Worm (Caenorhabditis elegans): ENCODE measurements around the gene nish-1.

nish-1 gene

ce11 chrIV:10852403-10852802, 11.7 kb upstream of the nish-1 start:
- no peak for TF ChIP-seq egl-5 (tag; optimal IDR thresholded peaks at IDR 0.05)
- no peak for TF ChIP-seq pqm-1 (tag; optimal IDR thresholded peaks at IDR 0.05)
- peak; percentile 14 for TF ChIP-seq nhr-23 (tag; optimal IDR thresholded peaks at IDR 0.05)
- no peak for TF ChIP-seq unc-62 (GFP tag; optimal IDR thresholded peaks at IDR 0.05)
- no peak for TF ChIP-seq lin-39 (tag; optimal IDR thresholded peaks at IDR 0.05)
- no peak for TF ChIP-seq egl-27 (tag; optimal IDR thresholded peaks at IDR 0.05)
- TF ChIP-seq sea-2 (GFP tag; optimal IDR thresholded peaks at IDR 0.05) = no peak
- no peak for TF ChIP-seq aly-2 (tag; optimal IDR thresholded peaks at IDR 0.05)
- TF ChIP-seq nfya-1 (tag; optimal IDR thresholded peaks at IDR 0.05; ENCODE audit: insufficient read depth) = peak; percentile 37
- TF ChIP-seq nhr-11 (tag; optimal IDR thresholded peaks at IDR 0.05) = no peak
- no peak for TF ChIP-seq jun-1 (tag; optimal IDR thresholded peaks at IDR 0.05)
- no peak for TF ChIP-seq nhr-76 (tag; optimal IDR thresholded peaks at IDR 0.05)
- peak; percentile 53 for TF ChIP-seq pha-4 (tag; optimal IDR thresholded peaks at IDR 0.05)
- peak; percentile 31 for TF ChIP-seq nhr-25 (tag; optimal IDR thresholded peaks at IDR 0.05)
- TF ChIP-seq skn-1 (tag; optimal IDR thresholded peaks at IDR 0.05) = no peak
- TF ChIP-seq hmg-11 (tag; optimal IDR thresholded peaks at IDR 0.05) = peak; percentile 7
- no peak for TF ChIP-seq nhr-43 (tag; optimal IDR thresholded peaks at IDR 0.05; ENCODE audit: poor library complexity, severe bottlenecking)
- TF ChIP-seq R02D3.7 (tag; optimal IDR thresholded peaks at IDR 0.05) = no peak

DNA sequence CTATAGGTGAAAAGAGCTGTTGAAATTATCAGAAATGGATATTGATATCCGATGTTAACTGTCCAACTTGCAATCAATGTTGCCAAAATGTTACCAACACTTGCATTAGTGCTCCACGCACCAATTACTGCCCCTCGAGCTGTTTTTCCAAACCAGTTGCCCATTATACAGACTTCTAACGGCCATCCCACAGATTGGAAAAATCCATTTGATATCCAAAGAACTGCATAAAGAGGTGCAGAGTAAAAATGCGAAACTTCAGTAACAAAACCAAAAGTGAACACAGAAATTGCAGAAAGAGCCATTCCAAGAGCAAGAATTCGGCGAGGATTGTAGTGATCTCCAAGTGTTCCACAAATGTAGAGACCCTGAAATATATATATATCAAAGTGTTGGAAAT, 10.1 kb upstream of the nish-1 start:
- no peak for TF ChIP-seq ama-1 (optimal IDR thresholded peaks at IDR 0.05)
- no peak for TF ChIP-seq elt-2 (tag; optimal IDR thresholded peaks at IDR 0.05)
- TF ChIP-seq unc-39 (tag; optimal IDR thresholded peaks at IDR 0.05) = no peak
- TF ChIP-seq ceh-28 (tag; optimal IDR thresholded peaks at IDR 0.05) = no peak
- TF ChIP-seq unc-62 (GFP tag; optimal IDR thresholded peaks at IDR 0.05) = no peak
- no peak for TF ChIP-seq nhr-76 (tag; optimal IDR thresholded peaks at IDR 0.05)
- no peak for TF ChIP-seq fkh-10 (GFP tag; optimal IDR thresholded peaks at IDR 0.05)
- no peak for TF ChIP-seq snpc-4 (tag; optimal IDR thresholded peaks at IDR 0.05)
- no peak for TF ChIP-seq nhr-23 (tag; optimal IDR thresholded peaks at IDR 0.05)
- no peak for TF ChIP-seq lin-15B (tag; optimal IDR thresholded peaks at IDR 0.05)
- TF ChIP-seq fos-1 (tag; optimal IDR thresholded peaks at IDR 0.05) = no peak
- no peak for TF ChIP-seq aly-2 (tag; optimal IDR thresholded peaks at IDR 0.05)
- TF ChIP-seq eor-1 (tag; optimal IDR thresholded peaks at IDR 0.05) = no peak
- no peak for TF ChIP-seq ceh-82 (tag; optimal IDR thresholded peaks at IDR 0.05)
- TF ChIP-seq fkh-2 (tag; optimal IDR thresholded peaks at IDR 0.05) = no peak
- TF ChIP-seq R02D3.7 (tag; optimal IDR thresholded peaks at IDR 0.05) = no peak
- no peak for TF ChIP-seq elt-1 (tag; optimal IDR thresholded peaks at IDR 0.05)
- TF ChIP-seq nhr-77 (tag; optimal IDR thresholded peaks at IDR 0.05) = no peak
- no peak for TF ChIP-seq ceh-9 (tag; optimal IDR thresholded peaks at IDR 0.05)

DNA sequence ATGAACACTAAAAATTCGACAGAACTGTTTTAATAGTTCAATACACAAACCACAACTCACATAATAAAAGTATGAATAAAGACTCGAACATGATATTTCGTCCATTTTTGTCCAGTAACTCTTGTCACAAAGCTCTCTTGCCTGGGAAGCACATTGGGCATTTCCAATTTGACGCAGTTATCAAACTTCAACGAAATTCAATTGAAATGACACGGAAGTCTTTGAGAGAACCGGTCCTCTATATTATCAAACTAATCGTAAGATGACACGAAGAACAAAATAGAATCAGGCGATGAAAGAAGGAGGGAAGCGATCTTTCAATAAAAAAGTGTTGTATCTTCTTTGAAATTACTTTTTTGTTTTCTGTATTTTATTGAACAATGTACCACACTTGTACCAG, 9.1 kb upstream of the nish-1 start, which contains the start of gene T11G6.3:
TSS of gene T11G6.3 (minus strand) at position 189 of the 400 bp plus-strand sequence.
- no peak for TF ChIP-seq nhr-11 (tag; optimal IDR thresholded peaks at IDR 0.05)
- no peak for TF ChIP-seq unc-62 (GFP tag; optimal IDR thresholded peaks at IDR 0.05)
- TF ChIP-seq ama-1 (optimal IDR thresholded peaks at IDR 0.05) = no peak
- no peak for TF ChIP-seq aly-2 (tag; optimal IDR thresholded peaks at IDR 0.05)
- TF ChIP-seq fkh-2 (tag; optimal IDR thresholded peaks at IDR 0.05) = no peak
- TF ChIP-seq hmg-11 (tag; optimal IDR thresholded peaks at IDR 0.05) = no peak
- no peak for TF ChIP-seq R02D3.7 (tag; optimal IDR thresholded peaks at IDR 0.05)
- TF ChIP-seq ZK546.5 (tag; optimal IDR thresholded peaks at IDR 0.05) = no peak
- no peak for TF ChIP-seq tbx-2 (tag; optimal IDR thresholded peaks at IDR 0.05)
- TF ChIP-seq nhr-77 (tag; optimal IDR thresholded peaks at IDR 0.05) = no peak

DNA sequence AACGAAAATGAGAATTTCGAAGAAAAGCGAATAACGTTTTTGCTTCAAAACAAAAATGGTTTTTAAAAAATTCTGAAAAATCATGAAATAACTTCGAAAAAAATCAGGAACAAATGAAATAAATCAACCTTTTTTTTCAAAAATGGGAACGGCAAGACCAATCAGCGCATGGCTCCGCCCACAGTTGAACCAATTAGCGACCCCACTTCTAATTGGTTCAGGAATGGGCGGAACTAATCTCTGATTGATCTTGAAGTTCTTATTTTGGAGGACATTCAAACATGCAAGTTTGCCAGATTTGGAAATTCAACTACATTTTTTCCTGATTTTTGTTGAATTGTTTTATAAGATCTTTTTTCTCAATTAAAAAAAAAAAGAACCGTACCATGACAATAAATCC, 8.2 kb upstream of the nish-1 start:
- TF ChIP-seq aly-2 (tag; optimal IDR thresholded peaks at IDR 0.05) (no peak), nfya-1 (tag; optimal IDR thresholded peaks at IDR 0.05; ENCODE audit: insufficient read depth) (peak; percentile 84)

DNA sequence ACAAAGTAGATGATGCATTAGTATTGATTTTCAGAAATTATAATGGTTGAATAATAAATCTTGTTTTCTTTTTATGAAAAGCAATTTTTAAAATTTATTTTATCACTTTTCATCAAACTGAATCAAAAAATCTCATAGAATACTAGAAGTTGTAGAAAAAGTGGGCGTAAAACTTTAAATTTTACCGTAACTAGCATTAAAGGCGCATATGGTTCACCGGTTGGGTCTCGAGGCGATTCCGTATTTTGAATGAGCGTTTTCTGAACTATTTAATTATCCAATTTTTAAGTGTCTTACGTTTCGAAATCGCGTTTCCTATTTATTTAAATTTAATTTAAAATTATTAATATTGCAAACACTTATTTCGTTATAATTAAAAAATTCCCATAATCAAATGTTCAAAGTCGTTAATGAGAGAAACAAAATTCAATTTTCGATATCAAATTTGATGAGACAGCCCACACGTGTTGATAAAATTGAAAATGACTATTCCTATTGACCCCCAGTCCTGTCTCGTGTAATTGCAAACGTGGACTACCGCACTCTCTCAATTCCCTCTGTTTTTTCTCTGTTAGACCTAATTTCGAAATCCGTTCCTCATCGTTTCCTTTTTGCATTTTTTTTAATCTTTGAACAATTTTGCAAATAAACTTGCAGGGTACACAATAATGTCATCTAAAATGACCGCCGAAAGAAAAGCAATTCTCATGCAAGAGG, 5.7 kb upstream of the nish-1 start, which contains the start of the genes T11G6.2 and hars-1:
TSS of gene T11G6.2 (minus strand) at position 197 of the 717 bp plus-strand sequence.
TSS of gene hars-1 (plus strand) at position 658 of the 717 bp plus-strand sequence.
- no peak for TF ChIP-seq fkh-2 (tag; optimal IDR thresholded peaks at IDR 0.05)
- no peak for TF ChIP-seq fkh-10 (GFP tag; optimal IDR thresholded peaks at IDR 0.05)
- TF ChIP-seq lsy-12 (tag; optimal IDR thresholded peaks at IDR 0.05) = no peak
- peak; percentile 9 for TF ChIP-seq nhr-25 (tag; optimal IDR thresholded peaks at IDR 0.05)
- TF ChIP-seq jun-1 (tag; optimal IDR thresholded peaks at IDR 0.05) = no peak
- TF ChIP-seq lin-39 (tag; optimal IDR thresholded peaks at IDR 0.05) = peak; percentile 33
- peak; percentile 45 for TF ChIP-seq pha-4 (tag; optimal IDR thresholded peaks at IDR 0.05)
- TF ChIP-seq egl-5 (tag; optimal IDR thresholded peaks at IDR 0.05) = no peak
- no peak for TF ChIP-seq nhr-11 (tag; optimal IDR thresholded peaks at IDR 0.05)
- peak; percentile 3 for TF ChIP-seq mdl-1 (tag; optimal IDR thresholded peaks at IDR 0.05)
- TF ChIP-seq nhr-43 (tag; optimal IDR thresholded peaks at IDR 0.05; ENCODE audit: poor library complexity, severe bottlenecking) = no peak
- TF ChIP-seq nhr-28 (tag; optimal IDR thresholded peaks at IDR 0.05) = no peak
- peak; percentile 80 for TF ChIP-seq pqm-1 (tag; optimal IDR thresholded peaks at IDR 0.05)
- no peak for TF ChIP-seq egl-27 (tag; optimal IDR thresholded peaks at IDR 0.05)
- peak; percentile 73 for TF ChIP-seq elt-2 (tag; optimal IDR thresholded peaks at IDR 0.05)
- TF ChIP-seq eor-1 (tag; optimal IDR thresholded peaks at IDR 0.05) = no peak
- TF ChIP-seq skn-1 (tag; optimal IDR thresholded peaks at IDR 0.05) = no peak
- TF ChIP-seq nhr-76 (tag; optimal IDR thresholded peaks at IDR 0.05) = no peak
- no peak for TF ChIP-seq nhr-67 (tag; optimal IDR thresholded peaks at IDR 0.05)
- no peak for TF ChIP-seq ZK546.5 (tag; optimal IDR thresholded peaks at IDR 0.05)
- no peak for TF ChIP-seq nhr-12 (tag; optimal IDR thresholded peaks at IDR 0.05)
- no peak for TF ChIP-seq elt-3 (tag; optimal IDR thresholded peaks at IDR 0.05)
- peak; percentile 42 for TF ChIP-seq lin-15B (tag; optimal IDR thresholded peaks at IDR 0.05)
- TF ChIP-seq ceh-9 (tag; optimal IDR thresholded peaks at IDR 0.05) = no peak
- peak; percentile 33 for TF ChIP-seq snpc-4 (tag; optimal IDR thresholded peaks at IDR 0.05)
- TF ChIP-seq unc-62 (GFP tag; optimal IDR thresholded peaks at IDR 0.05) = no peak

Measured in whole organism, L3 larva.